Worm (Caenorhabditis elegans): ENCODE measurements around the gene F10G2.1.

- TF ChIP-seq ceh-82 (tag; optimal IDR thresholded peaks at IDR 0.05) (no peak), ama-1 (optimal IDR thresholded peaks at IDR 0.05) (no peak), nhr-12 (tag; optimal IDR thresholded peaks at IDR 0.05) (no peak), zag-1 (tag; optimal IDR thresholded peaks at IDR 0.05) (no peak), Y55F3AM.14 (GFP tag; optimal IDR thresholded peaks at IDR 0.05) (no peak), alr-1 (tag; optimal IDR thresholded peaks at IDR 0.05) (no peak), lsy-2 (tag; optimal IDR thresholded peaks at IDR 0.05) (no peak), sem-4 (tag; optimal IDR thresholded peaks at IDR 0.05) (no peak), ztf-4 (tag; optimal IDR thresholded peaks at IDR 0.05) (no peak), R02D3.7 (tag; optimal IDR thresholded peaks at IDR 0.05) (no peak), nhr-237 (tag; optimal IDR thresholded peaks at IDR 0.05) (no peak), unc-39 (tag; optimal IDR thresholded peaks at IDR 0.05) (no peak), elt-1 (tag; optimal IDR thresholded peaks at IDR 0.05) (no peak)
Observed at ce11 chrV:7332253-7332652, at the start of gene F10G2.1.

All from whole organism, L2 larva.